Worm (Caenorhabditis elegans) whole organism, mixed stage, embryonic: Measurements from ENCODE around the gene dos-1.

Experiments
- M03D4.4 ChIP-seq: sonication (generic microtip); optimal IDR thresholded peaks from 2 replicates; lab custom pipeline; 2017; ENCODE audit warnings: mild to moderate bottlenecking, missing genetic modification characterization, missing compliant biosample characterization
- bed-3 ChIP-seq: fragments of 200-800 bp; sonication (Bioruptor generic); optimal IDR thresholded peaks from 3 replicates; lab custom pipeline; 2018; ENCODE audit warnings: mild to moderate bottlenecking, missing genetic modification characterization, moderate library complexity, missing compliant biosample characterization
- blmp-1 ChIP-seq: fragments of 150-350 bp; optimal IDR thresholded peaks from 2 replicates; lab custom pipeline; 2014; ENCODE audit warnings: missing biosample characterization, missing genetic modification characterization
- ceh-39 ChIP-seq: fragments of 150-350 bp; optimal IDR thresholded peaks from 2 replicates; lab custom pipeline; 2014; ENCODE audit warnings: missing biosample characterization, missing genetic modification characterization
- ceh-43 ChIP-seq: fragments of 200-800 bp; sonication (Bioruptor generic); optimal IDR thresholded peaks from 2 replicates; lab custom pipeline; 2018; ENCODE audit warnings: mild to moderate bottlenecking, missing genetic modification characterization, moderate library complexity, missing compliant biosample characterization
- ceh-83 ChIP-seq: fragments of 200-800 bp; sonication (Bioruptor generic); optimal IDR thresholded peaks from 2 replicates; lab custom pipeline; 2018; ENCODE audit warnings: mild to moderate bottlenecking, missing genetic modification characterization, missing compliant biosample characterization
- ces-1 ChIP-seq: fragments of 150-350 bp; optimal IDR thresholded peaks from 2 replicates; lab custom pipeline; 2014; ENCODE audit warnings: missing biosample characterization, missing genetic modification reagents, missing genetic modification characterization
- cnd-1 ChIP-seq: fragments of 200-800 bp; sonication (Bioruptor generic); optimal IDR thresholded peaks from 2 replicates; lab custom pipeline; 2018; ENCODE audit warnings: mild to moderate bottlenecking, missing genetic modification characterization, missing compliant biosample characterization
- drap-1 ChIP-seq: fragments of 200-800 bp; sonication (Bioruptor generic); optimal IDR thresholded peaks from 3 replicates; lab custom pipeline; 2018; ENCODE audit warnings: mild to moderate bottlenecking, missing genetic modification characterization, missing compliant biosample characterization
- elt-3 ChIP-seq: fragments of 150-350 bp; optimal IDR thresholded peaks from 2 replicates; lab custom pipeline; 2014; ENCODE audit warnings: missing biosample characterization, missing genetic modification characterization
- ham-2 ChIP-seq: fragments of 200-800 bp; sonication (Bioruptor generic); optimal IDR thresholded peaks from 2 replicates; lab custom pipeline; 2018; ENCODE audit warnings: mild to moderate bottlenecking, missing genetic modification characterization, missing compliant biosample characterization
- lin-13 ChIP-seq: fragments of 150-350 bp; optimal IDR thresholded peaks from 2 replicates; lab custom pipeline; 2014; ENCODE audit warnings: missing biosample characterization, missing genetic modification characterization
- lin-32 ChIP-seq: fragments of 200-800 bp; sonication (Bioruptor generic); optimal IDR thresholded peaks from 2 replicates; lab custom pipeline; 2018; ENCODE audit warnings: mild to moderate bottlenecking, missing genetic modification characterization, missing compliant biosample characterization
- lsy-2 ChIP-seq: fragments of 150-350 bp; optimal IDR thresholded peaks from 2 replicates; lab custom pipeline; 2014; ENCODE audit warnings: missing biosample characterization, missing genetic modification characterization
- mab-5 ChIP-seq: fragments of 150-350 bp; optimal IDR thresholded peaks from 2 replicates; lab custom pipeline; 2014; ENCODE audit warnings: missing biosample characterization, missing genetic modification characterization
- mep-1 ChIP-seq: fragments of 150-350 bp; optimal IDR thresholded peaks from 2 replicates; lab custom pipeline; 2017; ENCODE audit warnings: missing biosample characterization, missing genetic modification reagents, missing genetic modification characterization, inconsistent platforms
- mls-2 ChIP-seq: sonication (generic microtip); optimal IDR thresholded peaks from 2 replicates; lab custom pipeline; 2016; ENCODE audit warnings: mild to moderate bottlenecking, missing genetic modification characterization, moderate library complexity, missing compliant biosample characterization
- nhr-12 ChIP-seq: fragments of 150-350 bp; optimal IDR thresholded peaks from 2 replicates; lab custom pipeline; 2014; ENCODE audit warnings: missing biosample characterization, missing genetic modification characterization
- nhr-2 ChIP-seq: fragments of 150-350 bp; optimal IDR thresholded peaks from 2 replicates; lab custom pipeline; 2014; ENCODE audit warnings: missing biosample characterization, missing genetic modification characterization
- nhr-237 ChIP-seq: fragments of 150-350 bp; optimal IDR thresholded peaks from 2 replicates; lab custom pipeline; 2014; ENCODE audit warnings: missing biosample characterization, missing genetic modification characterization
- nhr-28 ChIP-seq: fragments of 150-350 bp; optimal IDR thresholded peaks from 2 replicates; lab custom pipeline; 2014; ENCODE audit warnings: missing biosample characterization, missing genetic modification characterization
- nhr-76 ChIP-seq: sonication (generic microtip); optimal IDR thresholded peaks from 2 replicates; lab custom pipeline; 2017; ENCODE audit warnings: missing biosample characterization, missing genetic modification characterization
- pha-4 ChIP-seq: fragments of 150-350 bp; optimal IDR thresholded peaks from 2 replicates; lab custom pipeline; 2018; ENCODE audit warnings: missing biosample characterization, missing genetic modification reagents, missing genetic modification characterization
- sem-2 ChIP-seq: fragments of 200-800 bp; sonication (Bioruptor generic); optimal IDR thresholded peaks from 2 replicates; lab custom pipeline; 2018; ENCODE audit warnings: mild to moderate bottlenecking, missing genetic modification characterization, missing compliant biosample characterization
- snpc-4 ChIP-seq: fragments of 150-350 bp; optimal IDR thresholded peaks from 2 replicates; lab custom pipeline; 2014; ENCODE audit warnings: missing biosample characterization, missing genetic modification characterization
- sptf-1 ChIP-seq: sonication (generic microtip); optimal IDR thresholded peaks from 2 replicates; lab custom pipeline; 2017; ENCODE audit warnings: mild to moderate bottlenecking, missing genetic modification characterization, moderate library complexity, missing compliant biosample characterization
- unc-120 ChIP-seq: sonication (generic microtip); optimal IDR thresholded peaks from 2 replicates; lab custom pipeline; 2017; ENCODE audit warnings: missing genetic modification characterization, missing compliant biosample characterization; ENCODE audit not compliant: poor library complexity, severe bottlenecking
- unc-39 ChIP-seq: fragments of 150-350 bp; optimal IDR thresholded peaks from 2 replicates; lab custom pipeline; 2014; ENCODE audit warnings: missing biosample characterization, missing genetic modification characterization
- unc-62 ChIP-seq: fragments of 150-350 bp; optimal IDR thresholded peaks from 2 replicates; lab custom pipeline; 2014; ENCODE audit warnings: missing biosample characterization, missing genetic modification reagents, missing genetic modification characterization
- zip-8 ChIP-seq: fragments of 150-350 bp; optimal IDR thresholded peaks from 2 replicates; lab custom pipeline; 2014; ENCODE audit warnings: missing biosample characterization, missing genetic modification characterization
- ztf-11 ChIP-seq: fragments of 150-350 bp; optimal IDR thresholded peaks from 2 replicates; lab custom pipeline; 2014; ENCODE audit warnings: missing biosample characterization, missing genetic modification characterization

Gene dos-1

ce11 chrIII:9103643-9104042, at the start of gene dos-1:
TSS of gene dos-1 (plus strand) at chrIII:9103943.
- TF ChIP-seq ceh-43 (GFP tag; lab: Kevin White, UChicago), result no peak
- no peak for TF ChIP-seq nhr-76
- no peak for TF ChIP-seq unc-62 (GFP tag; lab: Kevin White, UChicago)
- TF ChIP-seq nhr-28 (tag; lab: Kevin White, UChicago), result no peak
- no peak for TF ChIP-seq pha-4 (tag; lab: Kevin White, UChicago)
- TF ChIP-seq unc-39 (tag; lab: Kevin White, UChicago), result no peak
- TF ChIP-seq lsy-2 (tag; lab: Kevin White, UChicago), result no peak
- TF ChIP-seq nhr-12 (tag; lab: Kevin White, UChicago), result no peak
- TF ChIP-seq ceh-83 (GFP tag; lab: Kevin White, UChicago), result no peak
- no peak for TF ChIP-seq nhr-237
- TF ChIP-seq ceh-39 (tag; lab: Kevin White, UChicago), result no peak
- no peak for TF ChIP-seq zip-8
- no peak for TF ChIP-seq blmp-1 (tag; lab: Kevin White, UChicago)
- TF ChIP-seq lin-32 (GFP tag; lab: Kevin White, UChicago), result no peak
- TF ChIP-seq drap-1 (GFP tag; lab: Kevin White, UChicago), result no peak
- no peak for TF ChIP-seq cnd-1 (tag; lab: Kevin White, UChicago)
- no peak for TF ChIP-seq lin-13 (tag; lab: Kevin White, UChicago)
- no peak for TF ChIP-seq mls-2 (tag; lab: Kevin White, UChicago)
- TF ChIP-seq sptf-1, result no peak
- no peak for TF ChIP-seq mab-5 (tag; lab: Kevin White, UChicago)

- peak; percentile 7 for TF ChIP-seq mep-1 (tag; lab: Kevin White, UChicago)
- no peak for TF ChIP-seq ztf-11 (tag; lab: Kevin White, UChicago)
- peak; percentile 10 for TF ChIP-seq unc-120
- TF ChIP-seq zip-8, result no peak
Observed at ce11 chrIII:9054414-9055147, 49.2 kb upstream of the dos-1 start, which contains the start of gene cls-2. TSS of gene cls-2 (plus strand) at chrIII:9055048.

- TF ChIP-seq zip-8, result no peak
- no peak for TF ChIP-seq lin-13 (tag; lab: Kevin White, UChicago)
- no peak for TF ChIP-seq ces-1 (GFP tag; lab: Kevin White, UChicago)
- no peak for TF ChIP-seq blmp-1 (tag; lab: Kevin White, UChicago)
- no peak for TF ChIP-seq nhr-237
- TF ChIP-seq drap-1 (GFP tag; lab: Kevin White, UChicago), result no peak
- no peak for TF ChIP-seq M03D4.4 (tag; lab: Kevin White, UChicago)
- TF ChIP-seq lin-32 (GFP tag; lab: Kevin White, UChicago), result no peak
- no peak for TF ChIP-seq nhr-28 (tag; lab: Kevin White, UChicago)
- no peak for TF ChIP-seq unc-62 (GFP tag; lab: Kevin White, UChicago)
Observed at ce11 chrIII:9058959-9059534, 44.7 kb upstream of the dos-1 start, which contains the start of gene gst-1. TSS of gene gst-1 (plus strand) at chrIII:9059331.

ce11 chrIII:9060267-9060666, 43.5 kb upstream of the dos-1 start:
- TF ChIP-seq nhr-12 (tag; lab: Kevin White, UChicago), result no peak
- TF ChIP-seq, all 35 proteins: peak for 0

- TF ChIP-seq zip-8, result no peak
- no peak for TF ChIP-seq unc-120
- no peak for TF ChIP-seq lin-13 (tag; lab: Kevin White, UChicago)
- TF ChIP-seq mep-1 (tag; lab: Kevin White, UChicago), result no peak
- TF ChIP-seq ztf-11 (tag; lab: Kevin White, UChicago), result no peak
- no peak for TF ChIP-seq ces-1 (GFP tag; lab: Kevin White, UChicago)
- TF ChIP-seq elt-3 (tag; lab: Kevin White, UChicago), result no peak
- no peak for TF ChIP-seq nhr-76
- TF ChIP-seq ceh-39 (tag; lab: Kevin White, UChicago), result no peak
- TF ChIP-seq nhr-2 (tag; lab: Kevin White, UChicago), result no peak
- TF ChIP-seq ceh-83 (GFP tag; lab: Kevin White, UChicago), result no peak
- TF ChIP-seq sptf-1, result no peak
- no peak for TF ChIP-seq M03D4.4 (tag; lab: Kevin White, UChicago)
- TF ChIP-seq nhr-237, result no peak
- TF ChIP-seq, all 35 proteins: peak for 0
Observed at ce11 chrIII:9069712-9070111, 34.0 kb upstream of the dos-1 start.

ce11 chrIII:9071372-9071771, 32.4 kb upstream of the dos-1 start, which contains the start of gene lin-12:
TSS of gene lin-12 (minus strand) at chrIII:9071472.
- TF ChIP-seq pha-4 (tag; lab: Kevin White, UChicago), result no peak
- no peak for TF ChIP-seq lin-32 (GFP tag; lab: Kevin White, UChicago)
- no peak for TF ChIP-seq sem-2 (GFP tag; lab: Kevin White, UChicago)
- TF ChIP-seq lsy-2 (tag; lab: Kevin White, UChicago), result no peak
- no peak for TF ChIP-seq blmp-1 (tag; lab: Kevin White, UChicago)
- TF ChIP-seq ztf-11 (tag; lab: Kevin White, UChicago), result no peak
- no peak for TF ChIP-seq nhr-12 (tag; lab: Kevin White, UChicago)
- TF ChIP-seq snpc-4 (tag; lab: Kevin White, UChicago), result no peak
- TF ChIP-seq bed-3 (GFP tag; lab: Kevin White, UChicago), result no peak
- TF ChIP-seq nhr-237, result no peak
- no peak for TF ChIP-seq mls-2 (tag; lab: Kevin White, UChicago)
- no peak for TF ChIP-seq ham-2 (GFP tag; lab: Kevin White, UChicago)
- TF ChIP-seq M03D4.4 (tag; lab: Kevin White, UChicago), result no peak
- no peak for TF ChIP-seq mab-5 (tag; lab: Kevin White, UChicago)
- no peak for TF ChIP-seq ceh-83 (GFP tag; lab: Kevin White, UChicago)
